Fruit fly (Drosophila melanogaster) whole organism, pupa: ENCODE measurements around the gene CG1024.

Experiments
- CG10348 ChIP-seq: fragments of 200-800 bp; sonication (Bioruptor generic); IDR thresholded peaks from 2 replicates; pipeline ENCODE4 v1.3.6; 2022; ENCODE audit warnings: missing biosample characterization, missing genetic modification characterization
- CG12605 ChIP-seq: fragments of 200-800 bp; sonication (Bioruptor generic); IDR thresholded peaks from 2 replicates; pipeline ENCODE4 v1.3.6; 2022; ENCODE audit warnings: missing biosample characterization, missing genetic modification characterization
- CG14655 ChIP-seq: fragments of 200-800 bp; sonication (Bioruptor generic); optimal IDR thresholded peaks from 3 replicates; lab custom pipeline; 2017; ENCODE audit warnings: mild to moderate bottlenecking, missing biosample characterization, missing genetic modification reagents, missing genetic modification characterization
- CG15710 ChIP-seq: fragments of 200-800 bp; sonication (Bioruptor generic); optimal IDR thresholded peaks from 2 replicates; lab custom pipeline; 2018; ENCODE audit warnings: missing biosample characterization, mild to moderate bottlenecking, missing genetic modification characterization, moderate library complexity
- CG32121 ChIP-seq: fragments of 200-800 bp; sonication (Bioruptor generic); IDR thresholded peaks from 2 replicates; pipeline ENCODE4 v1.3.6; 2022; ENCODE audit warnings: missing biosample characterization, missing genetic modification characterization
- CG8159 ChIP-seq: fragments of 200-800 bp; sonication (Bioruptor generic); optimal IDR thresholded peaks from 3 replicates; lab custom pipeline; 2018; ENCODE audit warnings: missing biosample characterization, mild to moderate bottlenecking, missing genetic modification characterization, moderate library complexity
- Ets98B ChIP-seq: fragments of 200-800 bp; sonication (Bioruptor generic); IDR thresholded peaks from 2 replicates; pipeline ENCODE4 v1.3.6; 2022; ENCODE audit warnings: missing biosample characterization, missing genetic modification characterization
- Pif1A ChIP-seq: fragments of 200-800 bp; sonication (Bioruptor generic); optimal IDR thresholded peaks from 3 replicates; lab custom pipeline; 2016; ENCODE audit warnings: missing biosample characterization, missing genetic modification characterization
- Pif1B ChIP-seq: fragments of 200-800 bp; sonication (Bioruptor generic); optimal IDR thresholded peaks from 3 replicates; lab custom pipeline; 2016; ENCODE audit warnings: missing biosample characterization, missing genetic modification characterization
- Snoo ChIP-seq: fragments of 200-800 bp; sonication (Bioruptor generic); optimal IDR thresholded peaks from 3 replicates; lab custom pipeline; 2017; ENCODE audit warnings: missing biosample characterization, mild to moderate bottlenecking, missing genetic modification characterization, inconsistent platforms
- gl ChIP-seq: fragments of 200-800 bp; sonication (Bioruptor generic); optimal IDR thresholded peaks from 2 replicates; lab custom pipeline; 2018; ENCODE audit warnings: missing biosample characterization, mild to moderate bottlenecking, missing genetic modification characterization
- rn ChIP-seq: fragments of 200-800 bp; sonication (Bioruptor generic); IDR thresholded peaks from 2 replicates; pipeline ENCODE4 v1.3.6; 2022; ENCODE audit warnings: missing biosample characterization, missing genetic modification characterization

DNA sequence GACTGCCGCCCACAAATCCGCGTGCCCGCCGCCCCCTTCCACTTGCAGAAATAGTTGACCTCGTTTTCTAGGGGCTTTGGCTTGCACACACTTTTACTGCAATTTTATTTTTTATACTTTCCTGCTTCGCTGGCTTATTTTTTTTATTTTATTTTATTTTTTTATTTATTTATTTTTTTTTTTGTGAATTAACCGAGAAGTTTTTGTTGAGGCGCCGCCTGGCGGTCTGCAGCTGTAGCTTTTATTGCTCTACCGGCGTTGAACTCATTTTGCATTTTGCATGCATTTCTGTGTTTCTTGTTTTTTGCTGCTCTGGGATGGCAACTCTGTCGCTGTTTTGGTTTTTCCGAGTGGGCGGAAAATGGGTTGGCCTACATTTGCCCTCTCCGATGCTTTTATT is 49.6 kb upstream of the CG1024 start:
- TF ChIP-seq Snoo (tag; lab: Kevin White, UChicago), result no peak
- TF ChIP-seq CG8159 (tag; lab: Kevin White, UChicago), result no peak
- no peak for TF ChIP-seq Pif1A (GFP tag; lab: Kevin White, UChicago)
- peak; percentile 70 for TF ChIP-seq CG32121
- peak; percentile 1 for TF ChIP-seq CG14655
- TF ChIP-seq Ets98B (GFP tag; lab: Robert Waterston, UW), result peak; percentile 62; the same call in 1 of the 2 replicates
- no peak for TF ChIP-seq Pif1B
- no peak for TF ChIP-seq rn (GFP tag; lab: Robert Waterston, UW)
- peak; percentile 59 for TF ChIP-seq CG12605 (GFP tag; lab: Robert Waterston, UW)
- TF ChIP-seq CG10348 (GFP tag; lab: Robert Waterston, UW), result no peak
- no peak for TF ChIP-seq CG15710 (tag; lab: Kevin White, UChicago)
- no peak for TF ChIP-seq gl
